Fruit fly (Drosophila melanogaster) whole organism, embryonic: ENCODE data around the gene POLDIP2.

Experiments used
- CG12942 ChIP-seq: fragments of 200-800 bp; sonication (Bioruptor generic); optimal IDR thresholded peaks from 3 replicates; lab custom pipeline; 2016; ENCODE audit warnings: missing biosample characterization, missing genetic modification characterization
- CG18764 ChIP-seq: fragments of 200-800 bp; sonication (Bioruptor generic); optimal IDR thresholded peaks from 3 replicates; lab custom pipeline; 2016; ENCODE audit warnings: missing biosample characterization, missing genetic modification characterization

DNA sequence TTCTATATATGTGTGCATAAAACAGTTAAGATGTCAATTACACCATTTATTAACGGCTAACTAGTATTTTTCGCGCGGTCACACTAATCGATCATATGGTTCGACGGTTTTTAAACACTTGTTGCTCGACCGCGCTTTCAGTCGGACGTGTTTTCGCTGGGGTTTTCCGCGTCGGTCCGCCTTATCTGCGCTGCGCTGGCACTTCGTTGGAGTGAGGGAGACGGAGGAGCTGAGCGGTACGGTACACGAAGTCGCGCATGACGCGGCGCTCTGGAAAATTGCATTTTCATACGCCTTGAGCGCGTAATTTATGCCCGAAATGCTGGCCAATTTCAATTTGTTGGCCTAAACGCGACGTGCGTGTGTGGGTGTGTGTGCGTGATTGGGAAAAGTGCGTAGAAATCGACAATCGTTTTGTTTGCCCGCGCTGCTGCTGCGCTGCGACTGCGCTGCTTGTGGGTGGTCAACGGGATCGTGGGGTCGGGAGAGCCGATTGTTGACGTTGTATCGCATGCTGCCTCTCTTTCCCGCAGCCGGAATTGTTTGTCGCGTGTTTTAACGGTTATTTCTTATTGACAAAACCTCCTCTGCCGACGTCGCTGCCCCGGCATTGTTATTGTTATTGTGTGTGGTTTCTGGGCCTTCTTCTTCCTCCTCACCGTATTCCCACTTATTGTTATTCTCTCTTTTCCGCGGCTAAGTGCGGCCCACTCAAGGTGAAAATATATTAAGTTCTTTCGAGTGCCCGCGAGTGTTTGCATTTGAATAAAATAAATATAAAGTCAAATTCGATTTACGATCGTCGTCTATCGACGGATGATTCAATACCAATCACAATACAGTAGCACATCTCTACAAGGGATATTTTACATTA is 49.7 kb downstream of the POLDIP2 start, which contains the start of gene Itpr:
- TF ChIP-seq CG18764 (GFP tag; lab: Kevin White, UChicago) (no peak), CG12942 (GFP tag; lab: Kevin White, UChicago) (no peak)
